Worm (Caenorhabditis elegans) whole organism, young adult: Measurements from ENCODE around the gene C14C11.7.

Source experiments
- C06A6.2 ChIP-seq: fragments of 200-800 bp; sonication (Bioruptor generic); conservative IDR thresholded peaks from 2 replicates; pipeline ENCODE4 v1.3.6; 2022; ENCODE audit warnings: missing genetic modification characterization, missing compliant biosample characterization
- T07F8.4 ChIP-seq: sonication (generic microtip); optimal IDR thresholded peaks from 2 replicates; lab custom pipeline; 2016; ENCODE audit warnings: mild to moderate bottlenecking, missing genetic modification characterization, moderate library complexity, missing compliant biosample characterization
- lag-1 ChIP-seq: fragments of 200-800 bp; sonication (Bioruptor generic); IDR thresholded peaks from 2 replicates; pipeline ENCODE4 v1.3.6; 2022; ENCODE audit warnings: missing genetic modification reagents, missing genetic modification characterization, missing compliant biosample characterization
- lin-35 ChIP-seq, 3 experiments: fragments of 150-350 bp in 2 of 3; sonication (generic microtip) in 1 of 3; optimal IDR thresholded peaks; 2 replicates each; lab custom pipeline; 2014 to 2018; ENCODE audit warnings: missing biosample characterization in 3 of 3, missing genetic modification characterization in 3 of 3, missing genetic modification reagents in 3 of 3
- nhr-90 ChIP-seq: sonication (generic microtip); optimal IDR thresholded peaks from 2 replicates; lab custom pipeline; 2016; ENCODE audit warnings: missing genotype, mild to moderate bottlenecking, missing genetic modification characterization, missing compliant biosample characterization
- sea-2 ChIP-seq: fragments of 200-800 bp; sonication (Bioruptor generic); IDR thresholded peaks from 2 replicates; pipeline ENCODE4 v1.3.6; 2022; ENCODE audit warnings: missing genetic modification characterization, missing compliant biosample characterization
- unc-62 ChIP-seq: fragments of 150-350 bp; optimal IDR thresholded peaks from 2 replicates; lab custom pipeline; 2014; ENCODE audit warnings: missing biosample characterization, missing genetic modification reagents, missing genetic modification characterization
- xnd-1 ChIP-seq: sonication (generic microtip); optimal IDR thresholded peaks from 2 replicates; lab custom pipeline; 2016; ENCODE audit warnings: missing genotype, missing genetic modification reagents, missing genetic modification characterization, missing compliant biosample characterization

DNA sequence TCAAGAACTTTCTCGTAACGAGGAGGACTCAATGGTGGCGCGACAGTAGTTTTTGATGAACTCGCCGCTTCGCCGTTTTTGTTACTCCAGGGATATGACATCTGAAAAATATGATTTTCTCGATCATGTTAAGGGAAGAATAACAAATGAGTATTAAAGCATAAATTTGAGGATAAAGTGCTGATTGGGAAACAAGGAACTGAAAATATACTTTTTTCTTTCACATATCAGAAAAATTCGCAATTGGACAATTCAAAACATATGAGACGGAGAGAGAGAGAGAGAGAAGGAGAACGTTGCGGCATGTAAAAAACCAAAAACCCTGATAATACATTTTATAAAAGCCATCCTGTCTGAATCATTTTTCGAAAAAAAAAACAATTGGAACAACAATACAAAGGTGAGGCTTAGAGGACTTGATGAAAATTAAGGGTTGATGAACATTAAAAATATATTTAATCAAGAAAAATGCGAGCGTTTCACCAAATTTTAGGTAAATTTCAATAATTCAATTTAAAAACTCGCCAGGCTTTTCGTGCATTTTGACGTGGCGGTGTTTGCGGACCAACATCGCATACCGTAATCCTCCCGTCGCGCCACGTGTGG, 5.2 kb downstream of the C14C11.7 start, which contains the start of the genes mut-14 and C14C11.2:
- TF ChIP-seq T07F8.4, result no peak
- no peak for TF ChIP-seq unc-62 (GFP tag; lab: Kevin White, UChicago)
- no peak for TF ChIP-seq xnd-1 (tag; lab: Kevin White, UChicago)
- no peak for TF ChIP-seq lag-1 (GFP tag; lab: Robert Waterston, UW)
- TF ChIP-seq sea-2 (GFP tag; lab: Robert Waterston, UW), result no peak
- TF ChIP-seq C06A6.2 (GFP tag; lab: Robert Waterston, UW), result no peak
- TF ChIP-seq nhr-90 (tag; lab: Kevin White, UChicago), result no peak
- TF ChIP-seq lin-35 (GFP tag; optimal IDR thresholded peaks at IDR 0.05; lab: Kevin White, UChicago), result no peak
